Worm (Caenorhabditis elegans) whole organism, young adult: ENCODE measurements around the gene str-88.

Source experiments
- D2030.7 ChIP-seq: fragments of 200-800 bp; sonication (Bioruptor generic); IDR thresholded peaks from 2 replicates; pipeline ENCODE4 v1.3.6; 2022; ENCODE audit warnings: missing genetic modification reagents, missing genetic modification characterization, missing compliant biosample characterization
- ceh-27 ChIP-seq: fragments of 200-800 bp; sonication (Bioruptor generic); optimal IDR thresholded peaks from 2 replicates; lab custom pipeline; 2018; ENCODE audit warnings: mild to moderate bottlenecking, missing genetic modification characterization, moderate library complexity, missing compliant biosample characterization
- nhr-90 ChIP-seq: sonication (generic microtip); optimal IDR thresholded peaks from 2 replicates; lab custom pipeline; 2016; ENCODE audit warnings: missing genotype, mild to moderate bottlenecking, missing genetic modification characterization, missing compliant biosample characterization
- ztf-18 ChIP-seq: sonication (generic microtip); optimal IDR thresholded peaks from 2 replicates; lab custom pipeline; 2016; ENCODE audit warnings: missing genotype, mild to moderate bottlenecking, missing genetic modification characterization, missing compliant biosample characterization

DNA sequence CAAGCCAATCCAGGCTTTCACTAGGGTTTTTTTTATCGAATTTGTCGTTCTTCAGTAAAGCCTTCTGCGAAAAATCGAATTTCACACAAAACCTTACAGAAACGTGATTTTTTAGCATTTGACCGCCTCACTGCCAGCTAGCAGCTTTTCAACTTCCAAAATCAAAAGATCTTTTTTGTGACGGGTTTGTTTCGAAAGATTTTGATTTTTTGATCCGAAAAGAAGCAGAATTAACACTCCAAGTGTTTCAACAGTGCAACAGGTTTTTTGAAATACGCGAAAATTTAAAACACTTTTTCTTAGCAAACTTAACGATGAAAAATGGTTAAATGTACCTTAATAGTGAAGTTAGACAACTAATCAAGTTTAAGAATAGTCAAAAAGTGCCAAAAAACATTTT, 42.2 kb downstream of the str-88 start, which contains the start of gene clec-229:
- TF ChIP-seq D2030.7 (no peak), ceh-27 (GFP tag; lab: Kevin White, UChicago) (no peak), nhr-90 (tag; lab: Kevin White, UChicago) (no peak), ztf-18 (no peak)
